Worm (Caenorhabditis elegans) whole organism, early embryonic: ENCODE data around the gene daf-19.

Experiments used
- B0310.2 ChIP-seq: sonication (generic microtip); optimal IDR thresholded peaks from 2 replicates; lab custom pipeline; 2016; ENCODE audit warnings: mild to moderate bottlenecking, missing genetic modification characterization, missing compliant biosample characterization
- ama-1 ChIP-seq: fragments of 150-350 bp; optimal IDR thresholded peaks from 2 replicates; lab custom pipeline; 2014
- ceh-13 ChIP-seq: fragments of 200-800 bp; sonication (Bioruptor generic); optimal IDR thresholded peaks from 2 replicates; lab custom pipeline; 2018; ENCODE audit warnings: mild to moderate bottlenecking, missing genetic modification characterization, missing compliant biosample characterization
- ceh-36 ChIP-seq: sonication (generic microtip); optimal IDR thresholded peaks from 2 replicates; lab custom pipeline; 2016; ENCODE audit warnings: missing genetic modification characterization, inconsistent platforms, missing compliant biosample characterization
- flt-1 ChIP-seq: fragments of 200-800 bp; sonication (Bioruptor generic); IDR thresholded peaks from 2 replicates; pipeline ENCODE4 v1.3.6; 2022; ENCODE audit warnings: missing genetic modification characterization, missing compliant biosample characterization
- scrt-1 ChIP-seq: fragments of 200-800 bp; sonication (Bioruptor generic); IDR thresholded peaks from 2 replicates; pipeline ENCODE4 v1.3.6; 2022; ENCODE audit warnings: missing genetic modification characterization, missing compliant biosample characterization
- sea-1 ChIP-seq: fragments of 200-800 bp; sonication (Bioruptor generic); conservative IDR thresholded peaks from 2 replicates; pipeline ENCODE4 v1.3.6; 2022; ENCODE audit warnings: missing genetic modification characterization, missing compliant biosample characterization
- tbx-37 ChIP-seq: fragments of 200-800 bp; sonication (Bioruptor generic); conservative IDR thresholded peaks from 2 replicates; pipeline ENCODE4 v1.3.6; 2022; ENCODE audit warnings: missing genetic modification reagents, missing genetic modification characterization, missing compliant biosample characterization
- tra-4 ChIP-seq: sonication (generic microtip); optimal IDR thresholded peaks from 2 replicates; lab custom pipeline; 2017; ENCODE audit warnings: missing genetic modification characterization, missing compliant biosample characterization

ce11 chrII:10136771-10137170 lies 32.4 kb downstream of the daf-19 start:
- TF ChIP-seq ama-1 (lab: Kevin White, UChicago) (no peak), ceh-13 (GFP tag; lab: Kevin White, UChicago) (no peak), tra-4 (tag; lab: Kevin White, UChicago) (no peak), ceh-36 (no peak), sea-1 (GFP tag; lab: Robert Waterston, UW) (no peak), tbx-37 (no peak), flt-1 (GFP tag; lab: Robert Waterston, UW) (no peak), B0310.2 (no peak), scrt-1 (no peak)
